Worm (Caenorhabditis elegans) whole organism, L2 larva: Measurements from ENCODE around the gene unc-83.

ENCODE experiments used
- F13H6.1 ChIP-seq: sonication (generic microtip); optimal IDR thresholded peaks from 2 replicates; lab custom pipeline; 2016; ENCODE audit warnings: missing genetic modification characterization, missing compliant biosample characterization
- Y55F3AM.14 ChIP-seq: fragments of 200-800 bp; sonication (Bioruptor generic); optimal IDR thresholded peaks from 2 replicates; lab custom pipeline; 2018; ENCODE audit warnings: mild to moderate bottlenecking, missing genetic modification characterization, missing compliant biosample characterization
- alr-1 ChIP-seq: fragments of 150-350 bp; optimal IDR thresholded peaks from 2 replicates; lab custom pipeline; 2014; ENCODE audit warnings: missing biosample characterization, missing genetic modification characterization
- ama-1 ChIP-seq: fragments of 150-350 bp; optimal IDR thresholded peaks from 2 replicates; lab custom pipeline; 2018; ENCODE audit warnings: inconsistent platforms
- blmp-1 ChIP-seq: sonication (generic microtip); optimal IDR thresholded peaks from 2 replicates; lab custom pipeline; 2017; ENCODE audit warnings: missing genetic modification characterization, mild to moderate bottlenecking, missing compliant biosample characterization, antibody characterized with exemption, moderate library complexity; ENCODE audit not compliant: insufficient read depth
- ceh-16 ChIP-seq: fragments of 150-350 bp; optimal IDR thresholded peaks from 2 replicates; lab custom pipeline; 2014; ENCODE audit warnings: missing biosample characterization, missing genetic modification characterization
- crh-2 ChIP-seq: sonication (generic microtip); optimal IDR thresholded peaks from 2 replicates; lab custom pipeline; 2017; ENCODE audit warnings: missing biosample characterization, missing genetic modification characterization
- elt-3 ChIP-seq: sonication (generic microtip); optimal IDR thresholded peaks from 2 replicates; lab custom pipeline; 2017; ENCODE audit warnings: missing biosample characterization, missing genetic modification characterization
- fos-1 ChIP-seq: fragments of 150-350 bp; optimal IDR thresholded peaks from 2 replicates; lab custom pipeline; 2014; ENCODE audit warnings: missing biosample characterization, missing genetic modification characterization
- gmeb-1 ChIP-seq: fragments of 150-350 bp; optimal IDR thresholded peaks from 2 replicates; lab custom pipeline; 2014; ENCODE audit warnings: missing biosample characterization, missing genetic modification characterization
- lin-11 ChIP-seq: fragments of 150-350 bp; sonication (generic microtip); optimal IDR thresholded peaks from 2 replicates; lab custom pipeline; 2014; ENCODE audit warnings: missing biosample characterization, missing genetic modification characterization, inconsistent platforms, mixed read lengths
- lin-13 ChIP-seq: fragments of 150-350 bp; optimal IDR thresholded peaks from 2 replicates; lab custom pipeline; 2014; ENCODE audit warnings: missing biosample characterization, missing genetic modification reagents, missing genetic modification characterization
- mab-5 ChIP-seq: fragments of 150-350 bp; optimal IDR thresholded peaks from 2 replicates; lab custom pipeline; 2014; ENCODE audit warnings: missing biosample characterization, missing genetic modification characterization
- mbf-1 ChIP-seq: sonication (generic microtip); optimal IDR thresholded peaks from 2 replicates; lab custom pipeline; 2017; ENCODE audit warnings: missing biosample characterization, missing genetic modification characterization
- nhr-10 ChIP-seq: sonication (generic microtip); optimal IDR thresholded peaks from 2 replicates; lab custom pipeline; 2017; ENCODE audit warnings: missing biosample characterization, missing genetic modification characterization
- nhr-11 ChIP-seq: fragments of 150-350 bp; optimal IDR thresholded peaks from 2 replicates; lab custom pipeline; 2014; ENCODE audit warnings: missing biosample characterization, missing genetic modification characterization
- nhr-129 ChIP-seq: fragments of 150-350 bp; optimal IDR thresholded peaks from 2 replicates; lab custom pipeline; 2014; ENCODE audit warnings: missing biosample characterization, missing genetic modification characterization
- nhr-21 ChIP-seq: fragments of 150-350 bp; optimal IDR thresholded peaks from 2 replicates; lab custom pipeline; 2014; ENCODE audit warnings: missing biosample characterization, missing genetic modification characterization
- nhr-23 ChIP-seq: fragments of 150-350 bp; optimal IDR thresholded peaks from 2 replicates; lab custom pipeline; 2014; ENCODE audit warnings: missing biosample characterization, missing genetic modification reagents, missing genetic modification characterization
- nhr-25 ChIP-seq: fragments of 150-350 bp; sonication (generic microtip); optimal IDR thresholded peaks from 3 replicates; lab custom pipeline; 2014; ENCODE audit warnings: missing biosample characterization, missing genetic modification characterization
- nhr-6 ChIP-seq: fragments of 150-350 bp; optimal IDR thresholded peaks from 2 replicates; lab custom pipeline; 2014; ENCODE audit warnings: missing biosample characterization, missing genetic modification characterization
- peb-1 ChIP-seq: fragments of 150-350 bp; optimal IDR thresholded peaks from 2 replicates; lab custom pipeline; 2014; ENCODE audit warnings: missing biosample characterization, missing genetic modification characterization
- sem-4 ChIP-seq: fragments of 150-350 bp; optimal IDR thresholded peaks from 2 replicates; lab custom pipeline; 2014; ENCODE audit warnings: missing biosample characterization, missing genetic modification reagents, missing genetic modification characterization
- skn-1 ChIP-seq: sonication (generic microtip); optimal IDR thresholded peaks from 2 replicates; lab custom pipeline; 2017; ENCODE audit warnings: missing biosample characterization, missing genetic modification characterization
- sma-3 ChIP-seq: sonication (generic microtip); optimal IDR thresholded peaks from 2 replicates; lab custom pipeline; 2016; ENCODE audit warnings: missing genetic modification reagents, missing genetic modification characterization, missing compliant biosample characterization
- sma-9 ChIP-seq, 2 experiments: fragments of 150-350 bp in 1 of 2; sonication (generic microtip) in 1 of 2; optimal IDR thresholded peaks; 2 replicates each; lab custom pipeline; 2014 to 2016; ENCODE audit warnings: missing genetic modification characterization in 2 of 2, mild to moderate bottlenecking in 1 of 2, missing biosample characterization in 1 of 2, missing compliant biosample characterization in 1 of 2, missing genetic modification reagents in 1 of 2, moderate library complexity in 1 of 2
- unc-55 ChIP-seq: fragments of 150-350 bp; sonication (generic microtip); optimal IDR thresholded peaks from 3 replicates; lab custom pipeline; 2014; ENCODE audit warnings: missing biosample characterization, missing genetic modification reagents, missing genetic modification characterization
- ztf-11 ChIP-seq: sonication (generic microtip); optimal IDR thresholded peaks from 2 replicates; lab custom pipeline; 2017; ENCODE audit warnings: missing biosample characterization, missing genetic modification characterization
- ztf-4 ChIP-seq: fragments of 150-350 bp; optimal IDR thresholded peaks from 2 replicates; lab custom pipeline; 2014; ENCODE audit warnings: missing biosample characterization, missing genetic modification characterization

Gene unc-83

ce11 chrV:6498903-6499302, 34.0 kb downstream of the unc-83 start, which contains the start of gene W01A11.1:
Gene W01A11.1 (plus strand): TSS chrV:6499224.
- TF ChIP-seq nhr-6 (no peak), nhr-23 (no peak), peb-1 (no peak), alr-1 (tag; lab: Kevin White, UChicago) (no peak), crh-2 (tag; lab: Kevin White, UChicago) (no peak)
- TF ChIP-seq, all 48 proteins: peak for 0

DNA sequence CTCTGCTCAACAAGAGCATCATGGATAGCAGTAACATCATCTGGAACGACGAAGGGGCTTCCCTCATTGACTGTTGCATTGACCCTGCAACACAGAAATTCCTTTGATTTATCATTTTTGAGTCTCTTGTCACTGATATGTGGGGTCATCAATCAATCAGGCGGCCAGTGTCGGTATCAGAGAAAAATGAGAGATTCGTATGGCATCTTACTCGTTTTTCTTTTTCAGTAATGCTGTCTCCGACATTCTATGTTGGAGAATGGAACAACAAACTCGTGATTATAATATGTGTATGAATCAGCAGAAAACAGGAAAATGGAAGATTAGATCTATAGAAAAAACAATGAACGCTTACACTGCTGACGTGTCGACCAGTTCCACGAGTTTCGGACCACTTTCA, 38.3 kb downstream of the unc-83 start:
- no peak for TF ChIP-seq blmp-1 (tag; lab: Kevin White, UChicago)
- TF ChIP-seq crh-2 (tag; lab: Kevin White, UChicago) = peak; percentile 12
- TF ChIP-seq nhr-25 (tag; lab: Kevin White, UChicago) = peak; percentile 56
- peak; percentile 43 for TF ChIP-seq nhr-129 (tag; lab: Kevin White, UChicago)
- TF ChIP-seq ama-1 (lab: Kevin White, UChicago) = no peak
- TF ChIP-seq lin-11 (tag; lab: Kevin White, UChicago) = no peak
- peak; percentile 9 for TF ChIP-seq gmeb-1 (tag; lab: Kevin White, UChicago)
- peak; percentile 35 for TF ChIP-seq mab-5 (tag; lab: Kevin White, UChicago)
- TF ChIP-seq fos-1 (tag; lab: Kevin White, UChicago) = peak; percentile 6
- peak; percentile 42 for TF ChIP-seq sma-9 (GFP tag; optimal IDR thresholded peaks at IDR 0.05; lab: Kevin White, UChicago)
- TF ChIP-seq sma-9 (tag; optimal IDR thresholded peaks at IDR 0.05; lab: Kevin White, UChicago) = no peak

DNA sequence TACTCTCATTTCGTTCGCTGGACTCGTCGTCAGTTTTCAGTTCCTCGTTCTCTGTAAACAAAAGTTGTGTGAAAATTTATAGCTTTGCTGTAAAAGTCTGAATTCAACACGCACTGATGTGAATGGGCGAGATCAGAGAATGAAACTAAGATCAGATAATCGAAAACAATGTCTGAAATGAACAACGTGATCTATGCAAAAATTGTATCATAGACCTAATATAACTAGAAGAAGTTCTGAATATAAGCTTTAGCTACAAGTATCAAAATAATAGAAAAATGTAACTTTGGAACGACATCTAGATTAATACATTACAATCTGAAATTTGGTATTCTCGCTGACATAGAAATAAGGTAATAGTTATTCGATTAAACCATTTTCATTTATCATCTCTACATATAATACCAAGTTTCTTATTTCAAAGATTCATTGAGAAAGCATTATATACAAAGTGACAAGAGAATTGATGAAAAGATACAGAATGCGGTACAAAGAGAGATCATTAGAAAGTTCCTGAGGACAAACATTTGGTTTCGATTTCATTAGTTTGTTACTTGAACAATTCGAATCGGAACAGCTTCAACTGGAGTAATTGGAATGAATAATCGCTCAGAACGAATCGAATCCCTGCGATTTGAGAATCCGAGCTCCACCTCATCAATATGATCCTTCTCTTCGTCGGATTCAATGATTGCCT, 39.4 kb downstream of the unc-83 start, which contains the start of gene moc-2:
Gene moc-2, minus strand, starts transcription at position 51 of the 697 bp plus-strand sequence.
- no peak for TF ChIP-seq Y55F3AM.14 (GFP tag; lab: Kevin White, UChicago)
- TF ChIP-seq ceh-16 (tag; lab: Kevin White, UChicago) = no peak
- TF ChIP-seq elt-3 (tag; lab: Kevin White, UChicago) = no peak
- no peak for TF ChIP-seq nhr-11 (tag; lab: Kevin White, UChicago)
- TF ChIP-seq sem-4 (tag; lab: Kevin White, UChicago) = no peak

- TF ChIP-seq lin-13 (no peak), F13H6.1 (tag; lab: Kevin White, UChicago) (no peak), Y55F3AM.14 (GFP tag; lab: Kevin White, UChicago) (no peak), nhr-21 (tag; lab: Kevin White, UChicago) (peak; percentile 18), sma-3 (GFP tag; lab: Kevin White, UChicago) (peak; percentile 78), nhr-10 (tag; lab: Kevin White, UChicago) (no peak), gmeb-1 (tag; lab: Kevin White, UChicago) (peak; percentile 34), alr-1 (tag; lab: Kevin White, UChicago) (no peak), nhr-129 (tag; lab: Kevin White, UChicago) (peak; percentile 34), sma-9 (GFP tag; optimal IDR thresholded peaks at IDR 0.05; lab: Kevin White, UChicago) (peak; percentile 47), sma-9 (tag; optimal IDR thresholded peaks at IDR 0.05; lab: Kevin White, UChicago) (no peak), nhr-25 (tag; lab: Kevin White, UChicago) (peak; percentile 48), nhr-23 (no peak), blmp-1 (tag; lab: Kevin White, UChicago) (no peak)
- TF ChIP-seq, all 48 proteins: peak for 6
Measured at ce11 chrV:6505339-6505811, 40.5 kb downstream of the unc-83 start, which contains the start of gene W01A11.7. Gene W01A11.7 (minus strand): TSS chrV:6505389.

DNA sequence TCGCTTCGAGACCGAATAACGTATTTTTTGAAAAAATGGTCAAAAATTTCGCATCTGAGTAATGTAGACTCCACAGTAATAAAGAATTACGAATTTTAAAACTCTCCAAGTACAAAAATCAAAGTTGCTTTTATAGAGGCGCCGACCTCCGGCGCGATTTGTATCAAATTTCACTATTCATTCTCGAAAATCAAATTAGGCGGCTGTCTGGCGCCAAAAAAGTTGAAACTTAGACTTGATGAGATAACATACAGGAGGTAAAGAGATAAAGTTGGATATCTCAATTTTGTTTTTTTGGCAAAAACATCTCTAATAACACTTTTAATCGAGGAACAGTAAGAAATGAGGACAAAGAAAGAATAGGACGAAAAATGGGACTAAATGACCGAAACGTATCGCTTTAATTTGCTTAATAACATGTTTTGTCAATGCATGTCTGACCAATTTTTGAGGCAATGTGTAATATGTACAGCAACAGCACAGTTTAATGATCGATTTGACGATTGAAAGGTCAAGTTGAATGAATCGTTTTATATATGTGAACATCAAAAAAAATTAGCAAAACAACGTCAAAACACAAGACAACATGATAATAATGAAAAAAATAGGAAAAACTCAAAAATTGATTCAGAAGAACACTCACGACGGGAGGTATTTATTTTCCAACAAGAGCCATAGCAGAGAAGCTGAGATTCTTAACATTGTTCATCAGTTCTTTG, 41.5 kb downstream of the unc-83 start:
- no peak for TF ChIP-seq ztf-11 (tag; lab: Kevin White, UChicago)
- no peak for TF ChIP-seq mbf-1 (tag; lab: Kevin White, UChicago)
- no peak for TF ChIP-seq nhr-6
- TF ChIP-seq ama-1 (lab: Kevin White, UChicago) = no peak
- TF ChIP-seq unc-55 = no peak
- no peak for TF ChIP-seq skn-1 (tag; lab: Kevin White, UChicago)
- TF ChIP-seq gmeb-1 (tag; lab: Kevin White, UChicago) = no peak
- TF ChIP-seq ztf-4 = no peak
- no peak for TF ChIP-seq nhr-11 (tag; lab: Kevin White, UChicago)
- no peak for TF ChIP-seq lin-13
- no peak for TF ChIP-seq nhr-129 (tag; lab: Kevin White, UChicago)
